Worm (Caenorhabditis elegans) whole organism, mixed stage, embryonic: ENCODE data around the gene psd-1.
A peak's percentile ranks its signal among the peaks of the same experiment; 100 is the strongest.

Experiments used
- M03D4.4 ChIP-seq: sonication (generic microtip); optimal IDR thresholded peaks from 2 replicates; lab custom pipeline; 2017; ENCODE audit warnings: mild to moderate bottlenecking, missing genetic modification characterization, missing compliant biosample characterization
- bed-3 ChIP-seq: fragments of 200-800 bp; sonication (Bioruptor generic); optimal IDR thresholded peaks from 3 replicates; lab custom pipeline; 2018; ENCODE audit warnings: mild to moderate bottlenecking, missing genetic modification characterization, moderate library complexity, missing compliant biosample characterization
- blmp-1 ChIP-seq: fragments of 150-350 bp; optimal IDR thresholded peaks from 2 replicates; lab custom pipeline; 2014; ENCODE audit warnings: missing biosample characterization, missing genetic modification characterization
- ceh-39 ChIP-seq: fragments of 150-350 bp; optimal IDR thresholded peaks from 2 replicates; lab custom pipeline; 2014; ENCODE audit warnings: missing biosample characterization, missing genetic modification characterization
- ceh-43 ChIP-seq: fragments of 200-800 bp; sonication (Bioruptor generic); optimal IDR thresholded peaks from 2 replicates; lab custom pipeline; 2018; ENCODE audit warnings: mild to moderate bottlenecking, missing genetic modification characterization, moderate library complexity, missing compliant biosample characterization
- ceh-83 ChIP-seq: fragments of 200-800 bp; sonication (Bioruptor generic); optimal IDR thresholded peaks from 2 replicates; lab custom pipeline; 2018; ENCODE audit warnings: mild to moderate bottlenecking, missing genetic modification characterization, missing compliant biosample characterization
- ces-1 ChIP-seq: fragments of 150-350 bp; optimal IDR thresholded peaks from 2 replicates; lab custom pipeline; 2014; ENCODE audit warnings: missing biosample characterization, missing genetic modification reagents, missing genetic modification characterization
- drap-1 ChIP-seq: fragments of 200-800 bp; sonication (Bioruptor generic); optimal IDR thresholded peaks from 3 replicates; lab custom pipeline; 2018; ENCODE audit warnings: mild to moderate bottlenecking, missing genetic modification characterization, missing compliant biosample characterization
- elt-1 ChIP-seq: sonication (generic microtip); optimal IDR thresholded peaks from 2 replicates; lab custom pipeline; 2017; ENCODE audit warnings: missing genetic modification characterization, mild to moderate bottlenecking, missing compliant biosample characterization, antibody characterized with exemption, moderate library complexity, borderline replicate concordance; ENCODE audit not compliant: insufficient read depth
- elt-3 ChIP-seq: fragments of 150-350 bp; optimal IDR thresholded peaks from 2 replicates; lab custom pipeline; 2014; ENCODE audit warnings: missing biosample characterization, missing genetic modification characterization
- flh-1 ChIP-seq: fragments of 200-800 bp; sonication (Bioruptor generic); optimal IDR thresholded peaks from 2 replicates; lab custom pipeline; 2018; ENCODE audit warnings: mild to moderate bottlenecking, missing genetic modification characterization, moderate library complexity, missing compliant biosample characterization
- ham-2 ChIP-seq: fragments of 200-800 bp; sonication (Bioruptor generic); optimal IDR thresholded peaks from 2 replicates; lab custom pipeline; 2018; ENCODE audit warnings: mild to moderate bottlenecking, missing genetic modification characterization, missing compliant biosample characterization
- hlh-1 ChIP-seq: fragments of 150-350 bp; optimal IDR thresholded peaks from 2 replicates; lab custom pipeline; 2014; ENCODE audit warnings: missing biosample characterization, missing genetic modification reagents, missing genetic modification characterization
- lin-13 ChIP-seq: fragments of 150-350 bp; optimal IDR thresholded peaks from 2 replicates; lab custom pipeline; 2014; ENCODE audit warnings: missing biosample characterization, missing genetic modification characterization
- lsy-2 ChIP-seq: fragments of 150-350 bp; optimal IDR thresholded peaks from 2 replicates; lab custom pipeline; 2014; ENCODE audit warnings: missing biosample characterization, missing genetic modification characterization
- mep-1 ChIP-seq: fragments of 150-350 bp; optimal IDR thresholded peaks from 2 replicates; lab custom pipeline; 2017; ENCODE audit warnings: missing biosample characterization, missing genetic modification reagents, missing genetic modification characterization, inconsistent platforms
- mls-2 ChIP-seq: sonication (generic microtip); optimal IDR thresholded peaks from 2 replicates; lab custom pipeline; 2016; ENCODE audit warnings: mild to moderate bottlenecking, missing genetic modification characterization, moderate library complexity, missing compliant biosample characterization
- nhr-12 ChIP-seq: fragments of 150-350 bp; optimal IDR thresholded peaks from 2 replicates; lab custom pipeline; 2014; ENCODE audit warnings: missing biosample characterization, missing genetic modification characterization
- nhr-2 ChIP-seq: fragments of 150-350 bp; optimal IDR thresholded peaks from 2 replicates; lab custom pipeline; 2014; ENCODE audit warnings: missing biosample characterization, missing genetic modification characterization
- nhr-237 ChIP-seq: fragments of 150-350 bp; optimal IDR thresholded peaks from 2 replicates; lab custom pipeline; 2014; ENCODE audit warnings: missing biosample characterization, missing genetic modification characterization
- nhr-28 ChIP-seq: fragments of 150-350 bp; optimal IDR thresholded peaks from 2 replicates; lab custom pipeline; 2014; ENCODE audit warnings: missing biosample characterization, missing genetic modification characterization
- nhr-76 ChIP-seq: sonication (generic microtip); optimal IDR thresholded peaks from 2 replicates; lab custom pipeline; 2017; ENCODE audit warnings: missing biosample characterization, missing genetic modification characterization
- pha-4 ChIP-seq: fragments of 150-350 bp; optimal IDR thresholded peaks from 2 replicates; lab custom pipeline; 2018; ENCODE audit warnings: missing biosample characterization, missing genetic modification reagents, missing genetic modification characterization
- sem-2 ChIP-seq: fragments of 200-800 bp; sonication (Bioruptor generic); optimal IDR thresholded peaks from 2 replicates; lab custom pipeline; 2018; ENCODE audit warnings: mild to moderate bottlenecking, missing genetic modification characterization, missing compliant biosample characterization
- snpc-4 ChIP-seq: fragments of 150-350 bp; optimal IDR thresholded peaks from 2 replicates; lab custom pipeline; 2014; ENCODE audit warnings: missing biosample characterization, missing genetic modification characterization
- sptf-1 ChIP-seq: sonication (generic microtip); optimal IDR thresholded peaks from 2 replicates; lab custom pipeline; 2017; ENCODE audit warnings: mild to moderate bottlenecking, missing genetic modification characterization, moderate library complexity, missing compliant biosample characterization
- tbx-8 ChIP-seq: fragments of 200-800 bp; sonication (Bioruptor generic); optimal IDR thresholded peaks from 2 replicates; lab custom pipeline; 2018; ENCODE audit warnings: mild to moderate bottlenecking, missing genetic modification characterization, moderate library complexity, missing compliant biosample characterization
- unc-120 ChIP-seq: sonication (generic microtip); optimal IDR thresholded peaks from 2 replicates; lab custom pipeline; 2017; ENCODE audit warnings: missing genetic modification characterization, missing compliant biosample characterization; ENCODE audit not compliant: poor library complexity, severe bottlenecking
- unc-39 ChIP-seq: fragments of 150-350 bp; optimal IDR thresholded peaks from 2 replicates; lab custom pipeline; 2014; ENCODE audit warnings: missing biosample characterization, missing genetic modification characterization
- unc-62 ChIP-seq: fragments of 150-350 bp; optimal IDR thresholded peaks from 2 replicates; lab custom pipeline; 2014; ENCODE audit warnings: missing biosample characterization, missing genetic modification reagents, missing genetic modification characterization
- zip-8 ChIP-seq: fragments of 150-350 bp; optimal IDR thresholded peaks from 2 replicates; lab custom pipeline; 2014; ENCODE audit warnings: missing biosample characterization, missing genetic modification characterization
- ztf-11 ChIP-seq: fragments of 150-350 bp; optimal IDR thresholded peaks from 2 replicates; lab custom pipeline; 2014; ENCODE audit warnings: missing biosample characterization, missing genetic modification characterization

Gene psd-1

ce11 chrIII:7262592-7262991 is 12.6 kb downstream of the psd-1 start:
- TF ChIP-seq ces-1 (peak; percentile 34), unc-39 (no peak), ceh-83 (GFP tag; lab: Kevin White, UChicago) (no peak), mep-1 (no peak)

- TF ChIP-seq ham-2 (GFP tag; lab: Kevin White, UChicago), result no peak
- TF ChIP-seq unc-120 (tag; lab: Kevin White, UChicago), result no peak
- no peak for TF ChIP-seq drap-1 (GFP tag; lab: Kevin White, UChicago)
- TF ChIP-seq elt-1 (tag; lab: Kevin White, UChicago), result no peak
- TF ChIP-seq ceh-43, result no peak
- TF ChIP-seq snpc-4 (tag; lab: Kevin White, UChicago), result no peak
- TF ChIP-seq nhr-2 (tag; lab: Kevin White, UChicago), result no peak
- TF ChIP-seq flh-1, result no peak
- TF ChIP-seq nhr-76, result no peak
- no peak for TF ChIP-seq lsy-2
- no peak for TF ChIP-seq blmp-1 (tag; lab: Kevin White, UChicago)
Measured at ce11 chrIII:7258931-7259330, 16.3 kb downstream of the psd-1 start, which contains the start of gene B0361.4. B0361.4 (plus strand) TSS chrIII:7258991.

ce11 chrIII:7253669-7254068 is 21.5 kb downstream of the psd-1 start:
- TF ChIP-seq ceh-39 (tag; lab: Kevin White, UChicago), result no peak
- TF ChIP-seq mls-2 (tag; lab: Kevin White, UChicago), result no peak
- TF ChIP-seq tbx-8 (GFP tag; lab: Kevin White, UChicago), result no peak
- no peak for TF ChIP-seq sem-2 (GFP tag; lab: Kevin White, UChicago)
- peak; percentile 81 for TF ChIP-seq ces-1

ce11 chrIII:7247740-7248139 is 27.5 kb downstream of the psd-1 start, which contains the start of gene zmp-6:
zmp-6 (minus strand) TSS chrIII:7247840.
- no peak for TF ChIP-seq snpc-4 (tag; lab: Kevin White, UChicago)
- no peak for TF ChIP-seq sem-2 (GFP tag; lab: Kevin White, UChicago)
- no peak for TF ChIP-seq nhr-28 (tag; lab: Kevin White, UChicago)
- no peak for TF ChIP-seq ztf-11
- TF ChIP-seq sptf-1 (tag; lab: Kevin White, UChicago), result no peak
- TF ChIP-seq, all 35 proteins: peak for 0

- TF ChIP-seq pha-4 (tag; lab: Kevin White, UChicago), result no peak
- TF ChIP-seq M03D4.4 (tag; lab: Kevin White, UChicago), result no peak
- no peak for TF ChIP-seq ceh-39 (tag; lab: Kevin White, UChicago)
- no peak for TF ChIP-seq tbx-8 (GFP tag; lab: Kevin White, UChicago)
- TF ChIP-seq nhr-2 (tag; lab: Kevin White, UChicago), result no peak
- no peak for TF ChIP-seq sem-2 (GFP tag; lab: Kevin White, UChicago)
- no peak for TF ChIP-seq unc-120 (tag; lab: Kevin White, UChicago)
- no peak for TF ChIP-seq elt-1 (tag; lab: Kevin White, UChicago)
- TF ChIP-seq nhr-12 (tag; lab: Kevin White, UChicago), result no peak
- no peak for TF ChIP-seq bed-3
- no peak for TF ChIP-seq ztf-11
- no peak for TF ChIP-seq hlh-1
- no peak for TF ChIP-seq mep-1
- no peak for TF ChIP-seq unc-62 (GFP tag; lab: Kevin White, UChicago)
- TF ChIP-seq lin-13, result no peak
- TF ChIP-seq zip-8 (tag; lab: Kevin White, UChicago), result no peak
- no peak for TF ChIP-seq nhr-237 (tag; lab: Kevin White, UChicago)
- no peak for TF ChIP-seq mls-2 (tag; lab: Kevin White, UChicago)
- no peak for TF ChIP-seq elt-3 (tag; lab: Kevin White, UChicago)
Measured at ce11 chrIII:7246389-7246788, 28.8 kb downstream of the psd-1 start.

- TF ChIP-seq ces-1, result no peak
Measured at ce11 chrIII:7242988-7243387, 32.2 kb downstream of the psd-1 start, which contains the start of gene osm-10. osm-10 (plus strand) TSS chrIII:7243280.
